Worm (Caenorhabditis elegans): ENCODE data around the gene str-87.

- TF ChIP-seq unc-39 (tag; optimal IDR thresholded peaks at IDR 0.05): no peak
- TF ChIP-seq unc-62 (GFP tag; optimal IDR thresholded peaks at IDR 0.05): no peak
- TF ChIP-seq snpc-4 (tag; optimal IDR thresholded peaks at IDR 0.05): no peak
- no peak for TF ChIP-seq lsy-2 (tag; optimal IDR thresholded peaks at IDR 0.05)
- no peak for TF ChIP-seq ztf-4 (tag; optimal IDR thresholded peaks at IDR 0.05)
- no peak for TF ChIP-seq ama-1 (optimal IDR thresholded peaks at IDR 0.05)
- no peak for TF ChIP-seq crh-2 (tag; optimal IDR thresholded peaks at IDR 0.05)
- TF ChIP-seq ceh-82 (tag; optimal IDR thresholded peaks at IDR 0.05): no peak
- no peak for TF ChIP-seq nhr-23 (tag; optimal IDR thresholded peaks at IDR 0.05)
Measured at ce11 chrV:8990194-8990649, 2.2 kb upstream of the str-87 start, which contains the start of gene F59E11.7.
